Fruit fly (Drosophila melanogaster): ENCODE data around the gene Ocho.

Ocho gene

DNA sequence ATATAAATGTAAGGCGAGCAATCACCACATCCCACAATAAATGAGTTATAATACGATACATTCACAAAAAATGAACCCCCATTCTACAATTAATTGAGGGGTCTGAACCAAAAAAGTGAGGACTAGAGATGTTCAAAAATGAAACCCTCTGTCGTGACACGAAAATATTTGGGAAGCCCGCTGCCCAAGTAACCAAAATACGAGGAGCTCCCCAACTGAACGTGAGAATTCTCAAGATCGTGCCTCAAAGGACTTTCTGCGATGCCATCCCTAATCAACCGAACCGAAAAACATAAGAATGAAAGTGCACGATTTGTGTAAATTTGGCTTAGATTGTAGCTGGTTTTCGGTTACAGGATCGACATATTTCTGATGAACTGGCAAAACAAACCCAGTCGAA, at the start of gene Ocho:
Ocho (plus strand) TSS at position 336 of the 400 bp plus-strand sequence.
- TF ChIP-seq CG9948 (tag; optimal IDR thresholded peaks at IDR 0.05) = no peak
- TF ChIP-seq Snoo (tag; optimal IDR thresholded peaks at IDR 0.05) = no peak
- no peak for TF ChIP-seq CG13204 (GFP tag; optimal IDR thresholded peaks at IDR 0.05)
- no peak for TF ChIP-seq D1 (tag; optimal IDR thresholded peaks at IDR 0.05)
- TF ChIP-seq CG32121 (GFP tag; IDR thresholded peaks at IDR 0.05) = no peak
- no peak for TF ChIP-seq CG8159 (tag; optimal IDR thresholded peaks at IDR 0.05)
- no peak for TF ChIP-seq CG4496 (GFP tag; IDR thresholded peaks at IDR 0.05)
- no peak for TF ChIP-seq CG14655 (GFP tag; optimal IDR thresholded peaks at IDR 0.05)
- no peak for TF ChIP-seq CG10348 (GFP tag; IDR thresholded peaks at IDR 0.05)
- TF ChIP-seq fd96Ca (GFP tag; IDR thresholded peaks at IDR 0.05) = no peak
- TF ChIP-seq CG12605 (GFP tag; IDR thresholded peaks at IDR 0.05) = no peak
- TF ChIP-seq CG34367 (tag; optimal IDR thresholded peaks at IDR 0.05) = no peak
- no peak for TF ChIP-seq Pif1A (GFP tag; optimal IDR thresholded peaks at IDR 0.05)
- TF ChIP-seq EcR (GFP tag; optimal IDR thresholded peaks at IDR 0.05) = no peak
- no peak for TF ChIP-seq Ets98B (GFP tag; IDR thresholded peaks at IDR 0.05)
- no peak for TF ChIP-seq rn (GFP tag; IDR thresholded peaks at IDR 0.05)
- no peak for TF ChIP-seq CG17806 (tag; optimal IDR thresholded peaks at IDR 0.05)

- TF ChIP-seq CG15710 (tag; optimal IDR thresholded peaks at IDR 0.05) (no peak), CG9948 (tag; optimal IDR thresholded peaks at IDR 0.05) (no peak), Pif1B (GFP tag; optimal IDR thresholded peaks at IDR 0.05) (no peak), gl (tag; optimal IDR thresholded peaks at IDR 0.05) (no peak), CG12605 (GFP tag; IDR thresholded peaks at IDR 0.05) (no peak), Snoo (tag; optimal IDR thresholded peaks at IDR 0.05) (no peak), CG32121 (GFP tag; IDR thresholded peaks at IDR 0.05) (no peak), CG14655 (GFP tag; optimal IDR thresholded peaks at IDR 0.05) (no peak), CG34367 (tag; optimal IDR thresholded peaks at IDR 0.05) (no peak), D1 (tag; optimal IDR thresholded peaks at IDR 0.05) (no peak), CG13204 (GFP tag; optimal IDR thresholded peaks at IDR 0.05) (no peak), EcR (GFP tag; optimal IDR thresholded peaks at IDR 0.05) (no peak), Pif1A (GFP tag; optimal IDR thresholded peaks at IDR 0.05) (no peak)
Observed at dm6 chr3L:14925602-14926001, 49.0 kb upstream of the Ocho start.

- TF ChIP-seq CG4496 (GFP tag; IDR thresholded peaks at IDR 0.05) = no peak
- TF ChIP-seq CG13204 (GFP tag; optimal IDR thresholded peaks at IDR 0.05) = no peak
- no peak for TF ChIP-seq rn (GFP tag; IDR thresholded peaks at IDR 0.05)
- no peak for TF ChIP-seq CG14655 (GFP tag; optimal IDR thresholded peaks at IDR 0.05)
- TF ChIP-seq CG34367 (tag; optimal IDR thresholded peaks at IDR 0.05) = no peak
- no peak for TF ChIP-seq Pif1B (GFP tag; optimal IDR thresholded peaks at IDR 0.05)
- TF ChIP-seq CG32121 (GFP tag; IDR thresholded peaks at IDR 0.05) = no peak
- TF ChIP-seq CG9948 (tag; optimal IDR thresholded peaks at IDR 0.05) = no peak
- no peak for TF ChIP-seq Pif1A (GFP tag; optimal IDR thresholded peaks at IDR 0.05)
- TF ChIP-seq Snoo (tag; optimal IDR thresholded peaks at IDR 0.05) = no peak
- no peak for TF ChIP-seq CG8159 (tag; optimal IDR thresholded peaks at IDR 0.05)
- TF ChIP-seq CG10348 (GFP tag; IDR thresholded peaks at IDR 0.05) = no peak
- no peak for TF ChIP-seq CG8301 (tag; optimal IDR thresholded peaks at IDR 0.05)
- TF ChIP-seq CG17806 (tag; optimal IDR thresholded peaks at IDR 0.05) = no peak
- TF ChIP-seq Ets98B (GFP tag; IDR thresholded peaks at IDR 0.05) = no peak
- no peak for TF ChIP-seq CG15710 (tag; optimal IDR thresholded peaks at IDR 0.05)
- TF ChIP-seq CG12605 (GFP tag; IDR thresholded peaks at IDR 0.05) = no peak
- no peak for TF ChIP-seq fd96Ca (GFP tag; IDR thresholded peaks at IDR 0.05)
Observed at dm6 chr3L:14942769-14943168, 31.9 kb upstream of the Ocho start.

DNA sequence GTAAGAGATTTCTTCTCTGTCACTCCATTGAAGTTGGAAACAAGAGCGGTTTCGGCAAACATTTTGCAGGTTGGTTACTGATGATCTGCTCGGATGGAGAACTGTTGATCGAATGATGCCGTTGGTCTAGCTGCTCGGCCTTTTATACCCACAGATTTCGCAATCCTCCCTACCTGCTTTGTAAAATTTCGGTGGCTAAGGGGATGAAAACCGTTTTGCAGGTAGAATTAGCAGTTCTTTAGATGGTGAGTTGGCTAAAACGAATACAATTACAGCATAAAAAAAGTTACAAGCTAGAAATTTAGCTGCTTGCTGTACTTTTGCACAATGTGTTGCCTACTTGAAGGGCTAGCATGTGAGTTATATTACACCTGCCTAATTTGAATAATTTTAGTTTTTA, 30.4 kb upstream of the Ocho start, which contains the start of gene CG13465:
CG13465 (minus strand) TSS at position 101 of the 400 bp plus-strand sequence.
- TF ChIP-seq CG13204 (GFP tag; optimal IDR thresholded peaks at IDR 0.05) (no peak), gl (tag; optimal IDR thresholded peaks at IDR 0.05) (no peak), CG17806 (tag; optimal IDR thresholded peaks at IDR 0.05) (no peak), CG15710 (tag; optimal IDR thresholded peaks at IDR 0.05) (no peak), CG32121 (GFP tag; IDR thresholded peaks at IDR 0.05) (no peak), CG14655 (GFP tag; optimal IDR thresholded peaks at IDR 0.05) (no peak), CG4496 (GFP tag; IDR thresholded peaks at IDR 0.05) (no peak), rn (GFP tag; IDR thresholded peaks at IDR 0.05) (no peak), CG8159 (tag; optimal IDR thresholded peaks at IDR 0.05) (no peak), CG8301 (tag; optimal IDR thresholded peaks at IDR 0.05) (no peak), EcR (GFP tag; optimal IDR thresholded peaks at IDR 0.05) (no peak), fd96Ca (GFP tag; IDR thresholded peaks at IDR 0.05) (no peak), CG10348 (GFP tag; IDR thresholded peaks at IDR 0.05) (no peak), D1 (tag; optimal IDR thresholded peaks at IDR 0.05) (no peak), Ets98B (GFP tag; IDR thresholded peaks at IDR 0.05) (no peak), CG12605 (GFP tag; IDR thresholded peaks at IDR 0.05) (no peak), Pif1A (GFP tag; optimal IDR thresholded peaks at IDR 0.05) (no peak), Snoo (tag; optimal IDR thresholded peaks at IDR 0.05) (no peak), CG9948 (tag; optimal IDR thresholded peaks at IDR 0.05) (no peak), Pif1B (GFP tag; optimal IDR thresholded peaks at IDR 0.05) (no peak)

dm6 chr3L:14945961-14946466, 28.6 kb upstream of the Ocho start, which contains the start of gene BobA:
TSS of gene BobA (minus strand) at chr3L:14946125.
- TF ChIP-seq gl (tag; optimal IDR thresholded peaks at IDR 0.05) (no peak), fd96Ca (GFP tag; IDR thresholded peaks at IDR 0.05) (no peak), CG4496 (GFP tag; IDR thresholded peaks at IDR 0.05) (no peak), Pif1A (GFP tag; optimal IDR thresholded peaks at IDR 0.05) (no peak), CG13204 (GFP tag; optimal IDR thresholded peaks at IDR 0.05) (no peak), CG15710 (tag; optimal IDR thresholded peaks at IDR 0.05) (no peak), CG10348 (GFP tag; IDR thresholded peaks at IDR 0.05) (no peak), CG8301 (tag; optimal IDR thresholded peaks at IDR 0.05) (no peak), D1 (tag; optimal IDR thresholded peaks at IDR 0.05) (no peak)

DNA sequence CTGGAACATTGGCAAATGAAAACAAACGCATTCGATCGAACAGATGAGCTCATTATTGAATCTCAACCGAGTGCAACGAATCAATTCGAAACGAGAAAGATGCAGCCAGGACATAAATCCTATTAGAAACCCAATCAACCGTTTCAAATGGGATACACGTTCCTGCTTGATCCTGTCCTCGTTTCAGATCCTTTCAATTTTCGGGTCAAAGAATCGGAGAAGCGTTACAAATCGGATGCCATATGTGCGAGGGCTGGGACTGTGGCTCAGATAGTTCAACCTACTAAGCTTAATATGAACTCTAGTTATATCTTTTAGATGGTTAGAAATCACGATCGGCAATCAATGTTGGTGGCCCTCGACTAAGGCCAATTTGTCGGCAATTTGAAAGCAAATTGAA, 24.7 kb upstream of the Ocho start:
- TF ChIP-seq EcR (GFP tag; optimal IDR thresholded peaks at IDR 0.05) (no peak), gl (tag; optimal IDR thresholded peaks at IDR 0.05) (no peak), CG10348 (GFP tag; IDR thresholded peaks at IDR 0.05) (no peak), CG9948 (tag; optimal IDR thresholded peaks at IDR 0.05) (no peak), Snoo (tag; optimal IDR thresholded peaks at IDR 0.05) (no peak), CG34367 (tag; optimal IDR thresholded peaks at IDR 0.05) (no peak), CG4496 (GFP tag; IDR thresholded peaks at IDR 0.05) (no peak), fd96Ca (GFP tag; IDR thresholded peaks at IDR 0.05) (no peak), Pif1A (GFP tag; optimal IDR thresholded peaks at IDR 0.05) (no peak), CG14655 (GFP tag; optimal IDR thresholded peaks at IDR 0.05) (no peak), CG8301 (tag; optimal IDR thresholded peaks at IDR 0.05) (no peak), CG12605 (GFP tag; IDR thresholded peaks at IDR 0.05) (no peak), CG15710 (tag; optimal IDR thresholded peaks at IDR 0.05) (no peak), Pif1B (GFP tag; optimal IDR thresholded peaks at IDR 0.05) (no peak), Ets98B (GFP tag; IDR thresholded peaks at IDR 0.05) (no peak), CG8159 (tag; optimal IDR thresholded peaks at IDR 0.05) (no peak), CG17806 (tag; optimal IDR thresholded peaks at IDR 0.05) (no peak), rn (GFP tag; IDR thresholded peaks at IDR 0.05) (no peak)
